Worm (Caenorhabditis elegans) whole organism, young adult: ENCODE results near the gene C44B11.6.

Experiments
- F33H1.4 ChIP-seq: fragments of 200-800 bp; sonication (Bioruptor generic); IDR thresholded peaks from 2 replicates; pipeline ENCODE4 v1.3.6; 2022; ENCODE audit warnings: missing genetic modification reagents, missing genetic modification characterization, missing compliant biosample characterization
- F49E8.2 ChIP-seq: sonication (generic microtip); optimal IDR thresholded peaks from 3 replicates; lab custom pipeline; 2017; ENCODE audit warnings: missing genetic modification characterization, mild to moderate bottlenecking, missing compliant biosample characterization, antibody characterized with exemption, moderate library complexity; ENCODE audit not compliant: insufficient read depth
- Y79H2A.3 ChIP-seq: fragments of 200-800 bp; sonication (Bioruptor generic); conservative IDR thresholded peaks from 2 replicates; pipeline ENCODE4 v1.3.6; 2022; ENCODE audit warnings: missing genetic modification reagents, missing genetic modification characterization, missing compliant biosample characterization
- cebp-1 ChIP-seq, 2 experiments: fragments of 200-800 bp in 1 of 2; sonication (Bioruptor generic) in 1 of 2; sonication (generic microtip) in 1 of 2; IDR thresholded peaks in 1 of 2; optimal IDR thresholded peaks in 1 of 2; 2 replicates each; pipeline versions ENCODE4 v1.3.6 to Lab custom; 2017 to 2022; ENCODE audit warnings: missing compliant biosample characterization in 2 of 2, missing genetic modification characterization in 2 of 2, mild to moderate bottlenecking in 1 of 2, missing genetic modification reagents in 1 of 2, moderate library complexity in 1 of 2
- cebp-2 ChIP-seq: fragments of 200-800 bp; sonication (Bioruptor generic); IDR thresholded peaks from 2 replicates; pipeline ENCODE4 v1.3.6; 2022; ENCODE audit warnings: missing genetic modification characterization, missing compliant biosample characterization
- ceh-40 ChIP-seq: fragments of 200-800 bp; sonication (Bioruptor generic); IDR thresholded peaks from 2 replicates; pipeline ENCODE4 v1.3.6; 2022; ENCODE audit warnings: missing genetic modification characterization, missing compliant biosample characterization
- egl-44 ChIP-seq: fragments of 200-800 bp; sonication (Bioruptor generic); IDR thresholded peaks from 2 replicates; pipeline ENCODE4 v1.3.6; 2022; ENCODE audit warnings: missing genetic modification reagents, missing genetic modification characterization, missing compliant biosample characterization
- rpc-1 ChIP-seq, 2 experiments: fragments of 150-350 bp in 1 of 2; sonication (generic microtip) in 1 of 2; optimal IDR thresholded peaks; 2 replicates each; lab custom pipeline; 2014 to 2018; ENCODE audit warnings: missing biosample characterization in 1 of 2, missing genetic modification characterization in 1 of 2, missing genetic modification reagents in 1 of 2, missing genotype in 1 of 2
- unc-62 ChIP-seq: fragments of 150-350 bp; optimal IDR thresholded peaks from 2 replicates; lab custom pipeline; 2014; ENCODE audit warnings: missing biosample characterization, missing genetic modification reagents, missing genetic modification characterization
- ztf-28 ChIP-seq: fragments of 200-800 bp; sonication (Bioruptor generic); IDR thresholded peaks from 2 replicates; pipeline ENCODE4 v1.3.6; 2022; ENCODE audit warnings: missing genetic modification reagents, missing genetic modification characterization, missing compliant biosample characterization

DNA sequence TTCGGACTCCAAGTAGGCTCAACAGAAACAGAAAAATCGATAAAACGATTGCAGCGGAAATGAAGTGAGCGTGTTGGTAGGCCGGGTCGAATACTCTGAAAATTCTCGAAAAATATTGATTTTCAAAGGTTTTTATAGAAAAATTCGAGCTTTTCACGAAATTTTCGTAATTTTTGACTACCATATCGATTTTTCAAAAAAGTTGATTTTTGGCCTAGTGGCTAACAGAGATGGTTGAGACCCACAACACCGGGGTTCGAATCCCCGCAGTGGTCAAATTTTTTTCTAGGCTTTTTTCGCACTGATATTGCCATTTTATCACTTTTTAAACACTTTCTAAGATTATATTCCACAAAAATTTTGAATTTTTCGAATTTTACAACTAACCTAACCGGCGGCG, 44.1 kb upstream of the C44B11.6 start:
- TF ChIP-seq cebp-2 (GFP tag; lab: Robert Waterston, UW) (no peak), Y79H2A.3 (GFP tag; lab: Robert Waterston, UW) (no peak), egl-44 (no peak), ceh-40 (GFP tag; lab: Robert Waterston, UW) (no peak), unc-62 (GFP tag; lab: Kevin White, UChicago) (no peak), ztf-28 (GFP tag; lab: Robert Waterston, UW) (no peak), rpc-1 (optimal IDR thresholded peaks at IDR 0.05; lab: Kevin White, UChicago) (peak; percentile 41), rpc-1 (tag; optimal IDR thresholded peaks at IDR 0.05; lab: Kevin White, UChicago) (peak; percentile 56), cebp-1 (GFP tag; IDR thresholded peaks at IDR 0.05; lab: Robert Waterston, UW) (no peak), cebp-1 (tag; optimal IDR thresholded peaks at IDR 0.05; lab: Kevin White, UChicago) (no peak), F33H1.4 (no peak), F49E8.2 (tag; lab: Kevin White, UChicago) (no peak)
